Worm (Caenorhabditis elegans) whole organism, L3 larva: ENCODE results near the gene math-14.

Experiments
- egl-5 ChIP-seq: fragments of 150-350 bp; optimal IDR thresholded peaks from 2 replicates; lab custom pipeline; 2017; ENCODE audit warnings: missing biosample characterization, missing genetic modification reagents, missing genetic modification characterization, inconsistent platforms
- elt-1 ChIP-seq: fragments of 150-350 bp; optimal IDR thresholded peaks from 2 replicates; lab custom pipeline; 2014; ENCODE audit warnings: missing biosample characterization, missing genetic modification characterization
- elt-2 ChIP-seq: sonication (generic microtip); optimal IDR thresholded peaks from 2 replicates; lab custom pipeline; 2016; ENCODE audit warnings: missing genetic modification reagents, mild to moderate bottlenecking, missing genetic modification characterization, missing compliant biosample characterization
- fkh-10 ChIP-seq: sonication (generic microtip); optimal IDR thresholded peaks from 2 replicates; lab custom pipeline; 2017; ENCODE audit warnings: missing biosample characterization, missing genetic modification reagents, missing genetic modification characterization
- jun-1 ChIP-seq: fragments of 150-350 bp; optimal IDR thresholded peaks from 2 replicates; lab custom pipeline; 2014; ENCODE audit warnings: missing biosample characterization, missing genetic modification reagents, missing genetic modification characterization
- nhr-237 ChIP-seq: fragments of 150-350 bp; optimal IDR thresholded peaks from 2 replicates; lab custom pipeline; 2014; ENCODE audit warnings: missing biosample characterization, missing genetic modification characterization
- nhr-25 ChIP-seq: sonication (generic microtip); optimal IDR thresholded peaks from 2 replicates; lab custom pipeline; 2017; ENCODE audit warnings: missing biosample characterization, missing genetic modification characterization
- nhr-77 ChIP-seq: fragments of 150-350 bp; optimal IDR thresholded peaks from 2 replicates; lab custom pipeline; 2014; ENCODE audit warnings: missing biosample characterization, missing genetic modification characterization
- pha-4 ChIP-seq: fragments of 150-350 bp; optimal IDR thresholded peaks from 2 replicates; lab custom pipeline; 2014; ENCODE audit warnings: missing biosample characterization, missing genetic modification reagents, missing genetic modification characterization

DNA sequence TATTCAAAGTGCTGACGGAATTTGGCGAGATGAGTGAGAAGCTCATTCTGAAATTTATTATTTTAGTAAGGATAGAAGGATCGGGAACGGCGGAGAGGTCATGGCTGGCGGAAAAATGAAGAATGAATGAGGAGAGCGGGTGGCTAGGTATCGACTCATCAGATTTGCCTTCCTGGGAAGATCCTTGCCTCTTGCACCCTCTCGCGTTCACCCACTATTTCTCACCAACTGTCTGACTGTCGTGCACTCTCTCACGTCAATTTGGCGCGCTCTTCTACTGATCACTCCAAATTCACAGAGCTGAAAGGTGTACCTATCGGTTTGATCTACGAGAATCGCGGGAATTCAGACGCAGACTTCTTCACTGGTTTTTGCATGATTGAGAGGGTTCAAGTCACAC lies 21.1 kb upstream of the math-14 start, which contains the start of gene fbxb-97:
- no peak for TF ChIP-seq fkh-10
- TF ChIP-seq nhr-77 (tag; lab: Kevin White, UChicago), result no peak
- TF ChIP-seq nhr-25 (tag; lab: Kevin White, UChicago), result no peak
- TF ChIP-seq pha-4 (tag; lab: Kevin White, UChicago), result no peak
- TF ChIP-seq nhr-237 (tag; lab: Kevin White, UChicago), result no peak
- no peak for TF ChIP-seq jun-1
- TF ChIP-seq elt-1 (tag; lab: Kevin White, UChicago), result no peak
- no peak for TF ChIP-seq elt-2 (tag; lab: Kevin White, UChicago)
- TF ChIP-seq egl-5, result no peak
